Worm (Caenorhabditis elegans): ENCODE measurements around the gene ceh-79.

Gene ceh-79

DNA sequence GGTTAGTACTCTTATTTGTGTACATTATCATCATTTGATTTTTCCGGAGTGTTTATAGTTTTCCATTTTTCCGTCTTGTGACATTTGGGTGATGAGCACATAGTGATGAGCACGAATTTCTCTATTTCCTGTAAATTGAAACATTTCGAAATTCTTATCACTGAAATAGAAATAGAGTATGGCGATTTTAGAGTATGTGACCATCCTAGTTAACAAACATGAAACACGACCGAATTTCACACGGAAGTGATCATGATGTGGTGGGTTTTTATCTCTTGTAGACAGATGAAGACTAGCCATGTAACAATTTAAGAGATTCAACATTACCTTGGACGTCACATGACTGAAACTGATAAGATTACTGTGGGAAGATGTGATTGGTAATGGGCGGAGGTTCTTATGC, 32.4 kb upstream of the ceh-79 start:
- TF ChIP-seq F10B5.3 (tag; optimal IDR thresholded peaks at IDR 0.05) (no peak), daf-19 (GFP tag; conservative IDR thresholded peaks at IDR 0.05) (no peak), F49E8.2 (tag; optimal IDR thresholded peaks at IDR 0.05; ENCODE audit: borderline replicate concordance) (no peak), unc-39 (tag; optimal IDR thresholded peaks at IDR 0.05) (no peak), cey-2 (tag; optimal IDR thresholded peaks at IDR 0.05; ENCODE audit: borderline replicate concordance, insufficient read depth) (no peak), dmd-6 (GFP tag; IDR thresholded peaks at IDR 0.05) (peak; percentile 82), egl-27 (tag; optimal IDR thresholded peaks at IDR 0.05) (no peak), mxl-2 (GFP tag; conservative IDR thresholded peaks at IDR 0.05) (no peak), mdt-29 (GFP tag; IDR thresholded peaks at IDR 0.05) (0 out of 2 replicates have a peak, but pooled peaks have one; percentile 46), F37D6.2 (tag; optimal IDR thresholded peaks at IDR 0.05) (no peak), gei-8 (GFP tag; optimal IDR thresholded peaks at IDR 0.05) (peak; percentile 42), nhr-10 (tag; optimal IDR thresholded peaks at IDR 0.05) (no peak), snpc-4 (tag; optimal IDR thresholded peaks at IDR 0.05) (no peak), T26A8.4 (GFP tag; IDR thresholded peaks at IDR 0.05) (no peak), madf-9 (GFP tag; conservative IDR thresholded peaks at IDR 0.05) (no peak), unc-62 (GFP tag; optimal IDR thresholded peaks at IDR 0.05 in 1 of 2) (peak in 1 of 2 experiments; percentile 51), unc-62 (tag; optimal IDR thresholded peaks at IDR 0.05) (no peak), aha-1 (tag) (peak; percentile 92), daf-12 (tag; optimal IDR thresholded peaks at IDR 0.05) (no peak), lir-3 (tag; optimal IDR thresholded peaks at IDR 0.05) (no peak), ctbp-1 (GFP tag; IDR thresholded peaks at IDR 0.05) (no peak), F26F4.8 (GFP tag; conservative IDR thresholded peaks at IDR 0.05) (no peak), ceh-32 (tag; optimal IDR thresholded peaks at IDR 0.05; ENCODE audit: poor library complexity) (no peak), spr-3 (GFP tag; optimal IDR thresholded peaks at IDR 0.05) (no peak), ceh-28 (tag; optimal IDR thresholded peaks at IDR 0.05) (no peak), set-16 (GFP tag; IDR thresholded peaks at IDR 0.05) (no peak), unc-130 (GFP tag; optimal IDR thresholded peaks at IDR 0.05) (no peak), lin-38 (GFP tag; IDR thresholded peaks at IDR 0.05) (peak; percentile 6; the same call in 1 of the 2 replicates), ama-1 (optimal IDR thresholded peaks at IDR 0.05) (no peak), jun-1 (tag; optimal IDR thresholded peaks at IDR 0.05) (peak; percentile 41), zip-2 (tag; optimal IDR thresholded peaks at IDR 0.05) (no peak), ZK337.2 (GFP tag; IDR thresholded peaks at IDR 0.05) (no peak), zfp-3 (GFP tag; conservative IDR thresholded peaks at IDR 0.05) (no peak), lim-7 (GFP tag; IDR thresholded peaks at IDR 0.05) (no peak), nhr-28 (tag; optimal IDR thresholded peaks at IDR 0.05) (peak; percentile 67), nhr-102 (tag; optimal IDR thresholded peaks at IDR 0.05) (peak; percentile 86), ces-1 (GFP tag; optimal IDR thresholded peaks at IDR 0.05) (no peak), fkh-10 (GFP tag; optimal IDR thresholded peaks at IDR 0.05) (no peak), nhr-77 (tag; optimal IDR thresholded peaks at IDR 0.05) (no peak), lin-39 (tag; optimal IDR thresholded peaks at IDR 0.05) (no peak), ztf-11 (tag; optimal IDR thresholded peaks at IDR 0.05) (no peak), tag-97 (GFP tag; IDR thresholded peaks at IDR 0.05) (no peak), php-3 (GFP tag; IDR thresholded peaks at IDR 0.05) (peak; percentile 80; the same call in 1 of the 2 replicates), aly-2 (tag; optimal IDR thresholded peaks at IDR 0.05) (no peak), nhr-6 (tag; optimal IDR thresholded peaks at IDR 0.05) (peak; percentile 56), attf-4 (tag; optimal IDR thresholded peaks at IDR 0.05) (no peak), Y48G9A.11 (GFP tag; IDR thresholded peaks at IDR 0.05) (no peak), ceh-62 (tag; optimal IDR thresholded peaks at IDR 0.05) (no peak), saeg-2 (GFP tag; IDR thresholded peaks at IDR 0.05) (no peak), fos-1 (tag; optimal IDR thresholded peaks at IDR 0.05) (peak; percentile 70), R02D3.7 (tag; optimal IDR thresholded peaks at IDR 0.05) (no peak), vab-7 (GFP tag; IDR thresholded peaks at IDR 0.05) (no peak), Y5F2A.4 (GFP tag; optimal IDR thresholded peaks at IDR 0.05) (no peak), lin-1 (GFP tag; IDR thresholded peaks at IDR 0.05) (peak; percentile 66; the same call in 1 of the 2 replicates)

Measured in whole organism, L4 larva.